Fruit fly (Drosophila melanogaster) whole organism, adult: ENCODE measurements around the gene Hrs.

Experiments used
- CG11617 ChIP-seq: fragments of 200-800 bp; sonication (Bioruptor generic); optimal IDR thresholded peaks from 2 replicates; lab custom pipeline; 2017; ENCODE audit warnings: mild to moderate bottlenecking, missing biosample characterization, missing genetic modification reagents, missing genetic modification characterization
- CG12768 ChIP-seq: fragments of 200-800 bp; sonication (Bioruptor generic); optimal IDR thresholded peaks from 2 replicates; lab custom pipeline; 2017; ENCODE audit warnings: missing biosample characterization, missing genetic modification characterization, mild to moderate bottlenecking, moderate library complexity, missing genetic modification reagents
- CG14711 ChIP-seq: fragments of 200-800 bp; sonication (Bioruptor generic); optimal IDR thresholded peaks from 2 replicates; lab custom pipeline; 2018; ENCODE audit warnings: missing biosample characterization, mild to moderate bottlenecking, missing genetic modification characterization, moderate library complexity
- CG1620 ChIP-seq: fragments of 200-800 bp; sonication (Bioruptor generic); optimal IDR thresholded peaks from 2 replicates; lab custom pipeline; 2016; ENCODE audit warnings: missing biosample characterization, missing genetic modification characterization
- CG33017 ChIP-seq: fragments of 200-800 bp; sonication (Bioruptor generic); optimal IDR thresholded peaks from 2 replicates; lab custom pipeline; 2018; ENCODE audit warnings: missing biosample characterization, mild to moderate bottlenecking, missing genetic modification characterization, moderate library complexity
- CG5204 ChIP-seq: fragments of 200-800 bp; sonication (Bioruptor generic); optimal IDR thresholded peaks from 2 replicates; lab custom pipeline; 2016; ENCODE audit warnings: missing biosample characterization, missing genetic modification characterization
- CG7045 ChIP-seq: fragments of 200-800 bp; sonication (Bioruptor generic); optimal IDR thresholded peaks from 2 replicates; lab custom pipeline; 2017; ENCODE audit warnings: missing biosample characterization, mild to moderate bottlenecking, missing genetic modification characterization
- CG7101 ChIP-seq: fragments of 200-800 bp; sonication (Bioruptor generic); optimal IDR thresholded peaks from 2 replicates; lab custom pipeline; 2018; ENCODE audit warnings: missing biosample characterization, mild to moderate bottlenecking, missing genetic modification characterization, moderate library complexity
- Clk ChIP-seq: fragments of 200-800 bp; sonication (Bioruptor generic); optimal IDR thresholded peaks from 2 replicates; lab custom pipeline; 2017; ENCODE audit warnings: missing biosample characterization, missing genetic modification characterization
- Crg-1 ChIP-seq: fragments of 200-800 bp; sonication (Bioruptor generic); optimal IDR thresholded peaks from 2 replicates; lab custom pipeline; 2016; ENCODE audit warnings: missing biosample characterization, missing genetic modification characterization
- Hr96 ChIP-seq: fragments of 200-800 bp; sonication (Bioruptor generic); optimal IDR thresholded peaks from 2 replicates; lab custom pipeline; 2016; ENCODE audit warnings: missing biosample characterization, missing genetic modification characterization
- Mnt ChIP-seq: fragments of 200-800 bp; sonication (Bioruptor generic); optimal IDR thresholded peaks from 2 replicates; lab custom pipeline; 2016; ENCODE audit warnings: missing biosample characterization, mild to moderate bottlenecking, missing genetic modification characterization
- bab1 ChIP-seq: fragments of 200-800 bp; sonication (Bioruptor generic); optimal IDR thresholded peaks from 3 replicates; lab custom pipeline; 2019; ENCODE audit warnings: missing biosample characterization, mild to moderate bottlenecking, missing genetic modification characterization, moderate library complexity
- cic ChIP-seq: fragments of 200-800 bp; sonication (Bioruptor generic); optimal IDR thresholded peaks from 2 replicates; lab custom pipeline; 2017; ENCODE audit warnings: missing biosample characterization, mild to moderate bottlenecking, missing genetic modification characterization, moderate library complexity
- cnc ChIP-seq, 2 experiments: fragments of >200 bp; optimal IDR thresholded peaks; 2 replicates each; lab custom pipeline; 2017
- kay ChIP-seq: fragments of 200-800 bp; sonication (Bioruptor generic); peaks from one replicate; lab custom pipeline; 2016; ENCODE audit warnings: missing biosample characterization, missing genetic modification characterization, borderline replicate concordance
- ovo ChIP-seq: fragments of 200-800 bp; sonication (Bioruptor generic); optimal IDR thresholded peaks from 2 replicates; lab custom pipeline; 2016; ENCODE audit warnings: missing biosample characterization, missing genetic modification characterization
- pad ChIP-seq: fragments of 200-800 bp; sonication (Bioruptor generic); optimal IDR thresholded peaks from 3 replicates; lab custom pipeline; 2017; ENCODE audit warnings: missing biosample characterization, missing genetic modification characterization, mild to moderate bottlenecking, moderate library complexity, missing genetic modification reagents
- tj ChIP-seq: fragments of 200-800 bp; sonication (Bioruptor generic); optimal IDR thresholded peaks from 3 replicates; lab custom pipeline; 2017; ENCODE audit warnings: missing biosample characterization, mild to moderate bottlenecking, missing genetic modification characterization, moderate library complexity
- toe ChIP-seq: fragments of 200-800 bp; sonication (Bioruptor generic); optimal IDR thresholded peaks from 2 replicates; lab custom pipeline; 2016; ENCODE audit warnings: missing biosample characterization, missing genetic modification characterization

Hrs gene

dm6 chr2L:2752460-2753411 lies 12.9 kb downstream of the Hrs start, which contains the start of gene Pgk:
Pgk (minus strand) TSS chr2L:2753068.
- TF ChIP-seq Crg-1 (GFP tag; lab: Kevin White, UChicago), result peak; percentile 51
- TF ChIP-seq Clk (GFP tag; lab: Kevin White, UChicago), result no peak
- peak; percentile 85 for TF ChIP-seq CG5204 (GFP tag; lab: Kevin White, UChicago)
- peak; percentile 82 for TF ChIP-seq cic
- TF ChIP-seq pad (GFP tag; lab: Kevin White, UChicago), result peak; percentile 4
- TF ChIP-seq CG7045, result peak; percentile 75
- peak; percentile 82 for TF ChIP-seq CG7101 (tag; lab: Kevin White, UChicago)
- TF ChIP-seq CG12768 (GFP tag; lab: Kevin White, UChicago), result peak; percentile 89
- TF ChIP-seq CG1620, result peak; percentile 49
- peak; percentile 73 for TF ChIP-seq bab1 (GFP tag; lab: Kevin White, UChicago)
- TF ChIP-seq Hr96 (GFP tag; lab: Kevin White, UChicago), result peak; percentile 83
- TF ChIP-seq CG14711, result peak; percentile 71
- no peak for TF ChIP-seq toe (GFP tag; lab: Kevin White, UChicago)
- peak; percentile 78 for TF ChIP-seq Mnt (GFP tag; lab: Kevin White, UChicago)
- TF ChIP-seq tj, result peak; percentile 45
- TF ChIP-seq CG11617 (GFP tag; lab: Kevin White, UChicago), result peak; percentile 79
- peak; percentile 62 for TF ChIP-seq kay (GFP tag; lab: Kevin White, UChicago)
- TF ChIP-seq ovo (GFP tag; lab: Kevin White, UChicago), result peak; percentile 70
- TF ChIP-seq cnc (optimal IDR thresholded peaks at IDR 0.05; lab: Kevin White, UChicago), result no peak
- peak; percentile 90 for TF ChIP-seq CG33017 (tag; lab: Kevin White, UChicago)

dm6 chr2L:2753789-2754436 lies 14.1 kb downstream of the Hrs start:
- TF ChIP-seq tj, result peak; percentile 61
- peak; percentile 79 for TF ChIP-seq cic
- TF ChIP-seq Hr96 (GFP tag; lab: Kevin White, UChicago), result no peak
- TF ChIP-seq CG7101 (tag; lab: Kevin White, UChicago), result no peak
- peak; percentile 21 for TF ChIP-seq ovo (GFP tag; lab: Kevin White, UChicago)

dm6 chr2L:2754437-2755322 lies 14.9 kb downstream of the Hrs start:
- TF ChIP-seq Mnt (GFP tag; lab: Kevin White, UChicago) (peak; percentile 56), pad (GFP tag; lab: Kevin White, UChicago) (peak; percentile 66), CG1620 (no peak), Crg-1 (GFP tag; lab: Kevin White, UChicago) (peak; percentile 41), CG14711 (peak; percentile 77), toe (GFP tag; lab: Kevin White, UChicago) (peak; percentile 70), Clk (GFP tag; lab: Kevin White, UChicago) (peak; percentile 77), cic (no peak), CG7101 (tag; lab: Kevin White, UChicago) (peak; percentile 82), kay (GFP tag; lab: Kevin White, UChicago) (peak; percentile 93), Hr96 (GFP tag; lab: Kevin White, UChicago) (peak; percentile 79), tj (peak; percentile 3), CG11617 (GFP tag; lab: Kevin White, UChicago) (peak; percentile 88), CG5204 (GFP tag; lab: Kevin White, UChicago) (no peak), CG12768 (GFP tag; lab: Kevin White, UChicago) (peak; percentile 89), ovo (GFP tag; lab: Kevin White, UChicago) (peak; percentile 34), CG7045 (peak; percentile 92), CG33017 (tag; lab: Kevin White, UChicago) (peak; percentile 90), cnc (optimal IDR thresholded peaks at IDR 0.05; lab: Kevin White, UChicago) (no peak), bab1 (GFP tag; lab: Kevin White, UChicago) (peak; percentile 42)

- TF ChIP-seq cic, result peak; percentile 93
- TF ChIP-seq Mnt (GFP tag; lab: Kevin White, UChicago), result peak; percentile 76
- TF ChIP-seq CG7045, result no peak
Measured at dm6 chr2L:2755323-2755695, 15.5 kb downstream of the Hrs start.

- TF ChIP-seq pad (GFP tag; lab: Kevin White, UChicago), result no peak
- TF ChIP-seq CG11617 (GFP tag; lab: Kevin White, UChicago), result no peak
- TF ChIP-seq bab1 (GFP tag; lab: Kevin White, UChicago), result no peak
- no peak for TF ChIP-seq Mnt (GFP tag; lab: Kevin White, UChicago)
- TF ChIP-seq toe (GFP tag; lab: Kevin White, UChicago), result no peak
- TF ChIP-seq cic, result no peak
- no peak for TF ChIP-seq CG12768 (GFP tag; lab: Kevin White, UChicago)
- no peak for TF ChIP-seq kay (GFP tag; lab: Kevin White, UChicago)
- no peak for TF ChIP-seq CG7045
- TF ChIP-seq CG33017 (tag; lab: Kevin White, UChicago), result no peak
- no peak for TF ChIP-seq Crg-1 (GFP tag; lab: Kevin White, UChicago)
- no peak for TF ChIP-seq CG14711
Measured at dm6 chr2L:2757930-2758556, 18.3 kb downstream of the Hrs start.
